Fruit fly (Drosophila melanogaster) whole organism, wandering third instar larva: ENCODE results near the gene CG12170.

Experiments used
- Abd-B ChIP-seq: fragments of >200 bp; optimal IDR thresholded peaks from 2 replicates; lab custom pipeline; 2017; ENCODE audit warnings: missing biosample characterization, missing genetic modification characterization
- GATAd ChIP-seq: sonication (Bioruptor generic); optimal IDR thresholded peaks from 2 replicates; lab custom pipeline; 2016; ENCODE audit warnings: missing biosample characterization, missing genetic modification characterization
- HLH106 ChIP-seq: fragments of 200-800 bp; optimal IDR thresholded peaks from 3 replicates; lab custom pipeline; 2019; ENCODE audit warnings: missing biosample characterization, mild to moderate bottlenecking, missing genetic modification characterization, moderate library complexity
- Hr78 ChIP-seq: fragments of >200 bp; optimal IDR thresholded peaks from 2 replicates; lab custom pipeline; 2017; ENCODE audit warnings: missing biosample characterization, missing genetic modification characterization
- br ChIP-seq: fragments of 200-800 bp; sonication (Bioruptor generic); optimal IDR thresholded peaks from 2 replicates; lab custom pipeline; 2016; ENCODE audit warnings: missing biosample characterization, missing genetic modification characterization
- brk ChIP-seq: fragments of 200-800 bp; sonication (Bioruptor generic); optimal IDR thresholded peaks from 2 replicates; lab custom pipeline; 2016; ENCODE audit warnings: missing biosample characterization, mild to moderate bottlenecking, missing genetic modification characterization
- dmrt93B ChIP-seq: fragments of 200-800 bp; sonication (Bioruptor generic); optimal IDR thresholded peaks from 2 replicates; lab custom pipeline; 2018; ENCODE audit warnings: missing biosample characterization, mild to moderate bottlenecking, missing genetic modification characterization
- pan ChIP-seq: fragments of >200 bp; optimal IDR thresholded peaks from 2 replicates; lab custom pipeline; 2017

dm6 chr3R:5659829-5660197 lies 22.8 kb downstream of the CG12170 start, which contains the start of gene CG2182:
- TF ChIP-seq Hr78 = no peak
- no peak for TF ChIP-seq br (GFP tag; lab: Kevin White, UChicago)
- no peak for TF ChIP-seq GATAd
- TF ChIP-seq brk (GFP tag; lab: Kevin White, UChicago) = no peak
- TF ChIP-seq Abd-B (GFP tag; lab: Kevin White, UChicago) = no peak
- no peak for TF ChIP-seq dmrt93B
- TF ChIP-seq pan (lab: Kevin White, UChicago) = no peak
- TF ChIP-seq HLH106 (tag; lab: Kevin White, UChicago) = no peak
